Worm (Caenorhabditis elegans): ENCODE results near the gene fbxa-105.

Gene fbxa-105

DNA sequence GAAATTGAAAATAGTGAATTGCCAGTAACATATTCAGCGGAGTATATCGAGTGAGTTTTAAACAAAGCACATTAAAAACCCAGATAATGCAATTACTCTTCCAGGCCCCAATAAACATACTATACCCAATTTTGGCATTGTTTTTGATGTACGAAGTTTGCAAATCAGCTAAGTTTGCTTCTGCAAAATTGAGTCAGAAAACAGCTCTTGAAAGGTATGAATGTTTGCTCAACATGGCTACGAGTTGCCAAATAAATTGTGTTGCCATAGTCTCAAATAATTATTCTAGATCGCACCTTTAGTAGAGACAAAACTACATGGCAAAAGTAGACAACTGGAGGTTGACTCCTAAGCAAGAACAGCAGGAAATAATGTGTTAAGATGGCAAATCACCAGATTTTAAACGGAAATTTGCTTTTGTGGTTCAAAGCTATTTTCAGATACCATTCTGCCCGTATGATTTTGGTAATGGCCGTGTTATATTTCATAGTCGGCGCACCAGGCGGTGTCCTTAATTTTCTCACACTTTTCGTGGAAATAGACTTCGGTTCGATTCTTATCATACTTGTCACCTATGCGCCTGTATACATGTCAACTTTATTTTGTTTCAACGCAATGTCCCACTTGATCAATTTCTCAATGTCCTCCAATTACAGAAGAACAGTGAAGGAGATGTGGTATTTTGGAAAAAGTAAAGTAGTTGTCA, 40.8 kb upstream of the fbxa-105 start:
- TF ChIP-seq nhr-43 (tag; optimal IDR thresholded peaks at IDR 0.05; ENCODE audit: poor library complexity, severe bottlenecking) (peak; percentile 70), nhr-23 (tag; optimal IDR thresholded peaks at IDR 0.05) (peak; percentile 6), ama-1 (optimal IDR thresholded peaks at IDR 0.05) (peak; percentile 76), elt-2 (tag; optimal IDR thresholded peaks at IDR 0.05) (peak; percentile 42), lsy-12 (tag; optimal IDR thresholded peaks at IDR 0.05) (peak; percentile 24), hmg-11 (tag; optimal IDR thresholded peaks at IDR 0.05) (no peak), lin-15B (tag; optimal IDR thresholded peaks at IDR 0.05) (no peak)

DNA sequence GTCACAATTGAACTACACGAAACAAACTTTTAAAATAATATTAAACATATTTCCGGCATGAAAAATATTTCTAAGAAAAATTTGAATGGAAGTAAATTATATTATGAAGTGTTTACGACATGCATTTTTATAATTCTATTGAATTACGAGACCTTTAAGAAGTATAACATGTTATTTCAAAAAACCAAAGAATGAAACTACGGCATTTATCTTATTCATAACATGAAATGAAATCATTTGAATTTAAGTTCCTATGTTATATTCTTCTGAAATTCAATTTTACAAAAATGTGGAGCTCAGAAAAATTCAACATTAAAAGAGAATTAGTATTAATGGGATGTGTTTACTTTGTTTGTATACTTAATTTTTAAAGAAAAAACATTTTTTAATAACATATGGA, 39.2 kb upstream of the fbxa-105 start, which contains the start of gene srw-71:
TSS of gene srw-71 (minus strand) at position 101 of the 400 bp plus-strand sequence.
- TF ChIP-seq nhr-67 (tag; optimal IDR thresholded peaks at IDR 0.05) (no peak), daf-12 (tag; optimal IDR thresholded peaks at IDR 0.05) (no peak), ceh-28 (tag; optimal IDR thresholded peaks at IDR 0.05) (no peak), elt-3 (tag; optimal IDR thresholded peaks at IDR 0.05) (no peak), sea-2 (GFP tag; optimal IDR thresholded peaks at IDR 0.05) (no peak), fkh-10 (GFP tag; optimal IDR thresholded peaks at IDR 0.05) (no peak), egl-27 (tag; optimal IDR thresholded peaks at IDR 0.05) (no peak), ama-1 (optimal IDR thresholded peaks at IDR 0.05) (no peak), unc-39 (tag; optimal IDR thresholded peaks at IDR 0.05) (no peak), nhr-237 (tag; optimal IDR thresholded peaks at IDR 0.05) (no peak), jun-1 (tag; optimal IDR thresholded peaks at IDR 0.05) (no peak), ceh-9 (tag; optimal IDR thresholded peaks at IDR 0.05) (no peak), fkh-2 (tag; optimal IDR thresholded peaks at IDR 0.05) (no peak), zag-1 (tag; optimal IDR thresholded peaks at IDR 0.05) (no peak), lsy-12 (tag; optimal IDR thresholded peaks at IDR 0.05) (no peak), nhr-11 (tag; optimal IDR thresholded peaks at IDR 0.05) (no peak), unc-62 (GFP tag; optimal IDR thresholded peaks at IDR 0.05) (no peak), mdl-1 (tag; optimal IDR thresholded peaks at IDR 0.05) (no peak), fos-1 (tag; optimal IDR thresholded peaks at IDR 0.05) (no peak), ztf-11 (tag; optimal IDR thresholded peaks at IDR 0.05) (no peak)

DNA sequence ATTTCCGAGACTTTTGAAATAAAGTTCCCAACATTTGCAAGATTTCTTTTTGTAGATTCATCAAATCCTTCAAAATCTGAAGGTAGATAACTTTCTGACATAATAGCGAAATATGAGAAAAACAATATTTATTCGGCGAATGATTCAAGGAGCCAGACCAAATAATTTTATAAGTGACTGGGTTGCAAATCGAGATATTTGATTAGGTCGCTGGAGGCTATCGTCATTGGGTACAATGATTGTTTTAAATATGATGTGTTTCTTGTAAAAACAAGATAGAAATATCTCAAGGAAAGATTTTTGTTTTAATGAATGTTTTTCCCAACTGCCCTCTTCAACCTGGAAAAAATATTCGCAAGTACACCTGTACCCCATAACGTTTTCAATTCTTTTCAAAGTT, 37.1 kb upstream of the fbxa-105 start, which contains the start of gene srw-69:
TSS of gene srw-69 (minus strand) at position 101 of the 400 bp plus-strand sequence.
- TF ChIP-seq nhr-43 (tag; optimal IDR thresholded peaks at IDR 0.05; ENCODE audit: poor library complexity, severe bottlenecking) = no peak
- no peak for TF ChIP-seq nhr-11 (tag; optimal IDR thresholded peaks at IDR 0.05)
- no peak for TF ChIP-seq zag-1 (tag; optimal IDR thresholded peaks at IDR 0.05)
- no peak for TF ChIP-seq nhr-76 (tag; optimal IDR thresholded peaks at IDR 0.05)
- no peak for TF ChIP-seq jun-1 (tag; optimal IDR thresholded peaks at IDR 0.05)
- no peak for TF ChIP-seq ceh-28 (tag; optimal IDR thresholded peaks at IDR 0.05)
- no peak for TF ChIP-seq elt-1 (tag; optimal IDR thresholded peaks at IDR 0.05)
- TF ChIP-seq pqm-1 (tag; optimal IDR thresholded peaks at IDR 0.05) = no peak
- TF ChIP-seq fkh-10 (GFP tag; optimal IDR thresholded peaks at IDR 0.05) = no peak
- TF ChIP-seq eor-1 (tag; optimal IDR thresholded peaks at IDR 0.05) = no peak
- no peak for TF ChIP-seq unc-62 (GFP tag; optimal IDR thresholded peaks at IDR 0.05)
- TF ChIP-seq nhr-23 (tag; optimal IDR thresholded peaks at IDR 0.05) = no peak
- no peak for TF ChIP-seq ztf-4 (tag; optimal IDR thresholded peaks at IDR 0.05)
- TF ChIP-seq nfya-1 (tag; optimal IDR thresholded peaks at IDR 0.05; ENCODE audit: insufficient read depth) = no peak
- no peak for TF ChIP-seq nhr-12 (tag; optimal IDR thresholded peaks at IDR 0.05)
- no peak for TF ChIP-seq egl-27 (tag; optimal IDR thresholded peaks at IDR 0.05)
- TF ChIP-seq mdl-1 (tag; optimal IDR thresholded peaks at IDR 0.05) = no peak
- no peak for TF ChIP-seq pha-4 (tag; optimal IDR thresholded peaks at IDR 0.05)

DNA sequence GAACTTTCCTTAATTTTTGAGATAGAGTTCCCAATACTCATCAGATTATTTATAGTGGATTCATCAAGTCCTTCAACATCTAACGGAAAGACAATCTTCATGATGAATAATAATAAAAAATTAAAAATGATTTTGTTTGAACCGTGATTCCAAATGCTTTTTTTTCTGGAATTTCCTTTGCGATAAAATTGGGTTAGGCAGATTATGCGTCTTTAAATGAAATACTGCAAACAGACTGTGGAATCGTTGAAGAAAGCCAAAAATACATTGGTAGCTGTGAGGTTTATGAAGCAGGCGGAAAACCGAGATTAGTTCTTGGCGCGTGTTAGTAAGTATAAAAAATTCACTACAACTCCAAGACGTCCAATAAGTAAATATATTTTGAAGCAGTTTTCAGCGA, 34.8 kb upstream of the fbxa-105 start, which contains the start of gene srw-68:
TSS of gene srw-68 (minus strand) at position 101 of the 400 bp plus-strand sequence.
- TF ChIP-seq jun-1 (tag; optimal IDR thresholded peaks at IDR 0.05) (no peak), lsy-12 (tag; optimal IDR thresholded peaks at IDR 0.05) (no peak), fos-1 (tag; optimal IDR thresholded peaks at IDR 0.05) (no peak), sea-2 (GFP tag; optimal IDR thresholded peaks at IDR 0.05) (no peak), ztf-4 (tag; optimal IDR thresholded peaks at IDR 0.05) (no peak), R02D3.7 (tag; optimal IDR thresholded peaks at IDR 0.05) (no peak), mml-1 (tag; optimal IDR thresholded peaks at IDR 0.05) (no peak), nhr-28 (tag; optimal IDR thresholded peaks at IDR 0.05) (no peak)
